Worm (Caenorhabditis elegans) whole organism, mixed stage, embryonic: ENCODE data around the gene npl-10.

ENCODE experiments used
- elt-3 ChIP-seq: fragments of 150-350 bp; optimal IDR thresholded peaks from 2 replicates; lab custom pipeline; 2014; ENCODE audit warnings: missing biosample characterization, missing genetic modification characterization
- nhr-76 ChIP-seq: sonication (generic microtip); optimal IDR thresholded peaks from 2 replicates; lab custom pipeline; 2017; ENCODE audit warnings: missing biosample characterization, missing genetic modification characterization

- TF ChIP-seq elt-3 (tag; lab: Kevin White, UChicago) = no peak
- TF ChIP-seq nhr-76 (tag; lab: Kevin White, UChicago) = no peak
These were observed 37.0 kb upstream of the npl-10 start, which contains the start of gene R10E9.4 for ce11 chrIII:3972687-3973086.
